Worm (Caenorhabditis elegans) whole organism, L1 larva: ENCODE data around the gene ZK945.6.

Experiments used
- ama-1 ChIP-seq: fragments of 150-350 bp; optimal IDR thresholded peaks from 2 replicates; lab custom pipeline; 2014
- ces-1 ChIP-seq: fragments of 150-350 bp; optimal IDR thresholded peaks from 2 replicates; lab custom pipeline; 2014; ENCODE audit warnings: missing biosample characterization, missing genetic modification reagents, missing genetic modification characterization
- nhr-84 ChIP-seq: sonication (generic microtip); optimal IDR thresholded peaks from 2 replicates; lab custom pipeline; 2017; ENCODE audit warnings: missing biosample characterization, missing genetic modification characterization
- nhr-85 ChIP-seq: sonication (generic microtip); peaks from one replicate; lab custom pipeline; 2016; ENCODE audit warnings: missing genetic modification characterization, inconsistent platforms, missing compliant biosample characterization
- unc-62 ChIP-seq: fragments of 150-350 bp; optimal IDR thresholded peaks from 2 replicates; lab custom pipeline; 2014; ENCODE audit warnings: missing biosample characterization, missing genetic modification reagents, missing genetic modification characterization

ce11 chrII:10134285-10134995 is 27.7 kb upstream of the ZK945.6 start, which contains the start of gene F27E5.9:
- TF ChIP-seq unc-62 (GFP tag; lab: Kevin White, UChicago) = no peak
- TF ChIP-seq nhr-85 (tag; lab: Kevin White, UChicago) = no peak
- no peak for TF ChIP-seq ces-1
- no peak for TF ChIP-seq ama-1 (lab: Kevin White, UChicago)
- TF ChIP-seq nhr-84 (tag; lab: Kevin White, UChicago) = no peak
